Fruit fly (Drosophila melanogaster) Kc167 (cell line): Measurements from ENCODE around the gene CG18542.

Experiments used
- Myc ChIP-seq: fragments of >200 bp; optimal IDR thresholded peaks from 2 replicates; lab custom pipeline; 2017; ENCODE audit warnings: missing external identifiers
- Sin3A ChIP-seq: fragments of >200 bp; optimal IDR thresholded peaks from 2 replicates; lab custom pipeline; 2018; ENCODE audit warnings: missing external identifiers
- h ChIP-seq: fragments of >200 bp; optimal IDR thresholded peaks from 3 replicates; lab custom pipeline; 2018; ENCODE audit warnings: missing external identifiers
- insv ChIP-seq: fragments of >200 bp; optimal IDR thresholded peaks from 3 replicates; lab custom pipeline; 2018; ENCODE audit warnings: missing external identifiers
- psq ChIP-seq: fragments of >200 bp; optimal IDR thresholded peaks from 2 replicates; lab custom pipeline; 2017; ENCODE audit warnings: missing external identifiers
- ttk ChIP-seq: sonication (Bioruptor generic); optimal IDR thresholded peaks from 2 replicates; lab custom pipeline; 2017; ENCODE audit warnings: missing external identifiers

- no peak for TF ChIP-seq h (lab: Kevin White, UChicago)
- no peak for TF ChIP-seq psq (lab: Kevin White, UChicago)
- no peak for TF ChIP-seq Myc (lab: Kevin White, UChicago)
- no peak for TF ChIP-seq ttk (lab: Kevin White, UChicago)
- no peak for TF ChIP-seq insv (lab: Kevin White, UChicago)
- TF ChIP-seq Sin3A (lab: Kevin White, UChicago): no peak
These were observed 39.4 kb upstream of the CG18542 start, which contains the start of gene Fst for dm6 chr3R:9646104-9646707.
